Worm (Caenorhabditis elegans): ENCODE results near the gene atf-2.
A peak's percentile ranks its signal among the peaks of the same experiment; 100 is the strongest.

atf-2 gene

ce11 chrII:8787376-8787775 is 35.6 kb downstream of the atf-2 start (continued):
- TF ChIP-seq tra-1 (GFP tag; IDR thresholded peaks at IDR 0.05) (peak; percentile 88), ctbp-1 (GFP tag; IDR thresholded peaks at IDR 0.05) (peak; percentile 84), mdt-29 (GFP tag; IDR thresholded peaks at IDR 0.05) (peak; percentile 92), ceh-28 (tag; optimal IDR thresholded peaks at IDR 0.05) (peak; percentile 86), Y75B8A.6 (GFP tag; IDR thresholded peaks at IDR 0.05) (no peak), nhr-6 (tag; optimal IDR thresholded peaks at IDR 0.05) (peak; percentile 89), vab-7 (GFP tag; IDR thresholded peaks at IDR 0.05) (peak; percentile 61), skn-1 (tag; optimal IDR thresholded peaks at IDR 0.05) (peak; percentile 75), unc-39 (tag; optimal IDR thresholded peaks at IDR 0.05) (no peak), F37D6.2 (tag; optimal IDR thresholded peaks at IDR 0.05) (peak; percentile 58), pha-4 (GFP tag; IDR thresholded peaks at IDR 0.05) (peak; percentile 62), pha-4 (tag; optimal IDR thresholded peaks at IDR 0.05) (peak; percentile 95), cey-2 (tag; optimal IDR thresholded peaks at IDR 0.05; ENCODE audit: borderline replicate concordance, insufficient read depth) (peak; percentile 52), T26A8.4 (GFP tag; IDR thresholded peaks at IDR 0.05) (peak; percentile 91), zfp-3 (GFP tag; conservative IDR thresholded peaks at IDR 0.05) (peak; percentile 86), mxl-3 (GFP tag; optimal IDR thresholded peaks at IDR 0.05) (peak; percentile 73), lin-1 (GFP tag; IDR thresholded peaks at IDR 0.05) (0 out of 2 replicates have a peak, but pooled peaks have one; percentile 63), arid-1 (GFP tag; conservative IDR thresholded peaks at IDR 0.05) (peak; percentile 66; the same call in 1 of the 2 replicates), unc-62 (GFP tag; optimal IDR thresholded peaks at IDR 0.05 in 1 of 2) (peak in 1 of 2 experiments; percentile 100), unc-62 (tag; optimal IDR thresholded peaks at IDR 0.05) (no peak), set-16 (GFP tag; IDR thresholded peaks at IDR 0.05) (peak; percentile 25; the same call in 1 of the 2 replicates), pqm-1 (tag; optimal IDR thresholded peaks at IDR 0.05) (peak; percentile 22), ceh-20 (GFP tag; IDR thresholded peaks at IDR 0.05) (peak; percentile 83), dmd-9 (GFP tag; IDR thresholded peaks at IDR 0.05) (no peak), hlh-11 (tag; optimal IDR thresholded peaks at IDR 0.05) (peak; percentile 94), lsy-2 (tag; optimal IDR thresholded peaks at IDR 0.05) (peak; percentile 74 to 94), unc-130 (GFP tag; optimal IDR thresholded peaks at IDR 0.05) (no peak), nhr-25 (tag; optimal IDR thresholded peaks at IDR 0.05; ENCODE audit: borderline replicate concordance, insufficient read depth) (peak; percentile 83), nhr-237 (tag; optimal IDR thresholded peaks at IDR 0.05) (no peak), hlh-30 (tag; optimal IDR thresholded peaks at IDR 0.05; ENCODE audit: insufficient read depth) (peak; percentile 100), nhr-102 (tag; optimal IDR thresholded peaks at IDR 0.05) (peak; percentile 75), daf-12 (tag; optimal IDR thresholded peaks at IDR 0.05) (no peak), mep-1 (tag; optimal IDR thresholded peaks at IDR 0.05) (peak; percentile 88), hmg-1.1 (GFP tag; IDR thresholded peaks at IDR 0.05) (peak; percentile 91), nhr-28 (tag; optimal IDR thresholded peaks at IDR 0.05) (peak; percentile 89), snpc-1.2 (GFP tag; IDR thresholded peaks at IDR 0.05) (peak; percentile 58), mdl-1 (tag; optimal IDR thresholded peaks at IDR 0.05) (peak in 1 of 2 experiments; percentile 83)

DNA sequence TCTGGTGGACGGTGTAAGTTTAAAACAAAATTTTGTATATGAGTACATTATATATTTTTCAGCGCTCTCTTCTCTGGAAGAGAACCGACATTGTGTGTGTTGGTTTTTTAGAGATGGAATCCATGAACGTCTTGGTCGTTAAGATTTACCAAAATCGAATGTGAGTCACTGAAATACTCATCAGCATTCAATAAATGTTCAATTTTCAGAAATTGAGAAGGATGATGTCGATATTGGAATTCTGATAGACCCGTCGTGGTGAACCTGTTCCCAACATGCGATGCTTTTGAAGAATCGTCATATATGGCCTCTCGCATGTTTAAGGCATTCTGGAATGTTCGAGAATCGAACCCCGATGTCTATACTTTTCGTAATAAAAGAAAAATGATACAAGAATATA is 37.0 kb downstream of the atf-2 start:
- TF ChIP-seq Y48G9A.11 (GFP tag; IDR thresholded peaks at IDR 0.05) = no peak
- peak; percentile 25 for TF ChIP-seq dve-1 (tag; optimal IDR thresholded peaks at IDR 0.05; ENCODE audit: insufficient read depth)
